Fruit fly (Drosophila melanogaster) whole organism, embryonic: ENCODE data around the gene CG1552.

ENCODE experiments used
- Asciz ChIP-seq: fragments of 200-800 bp; sonication (Bioruptor generic); optimal IDR thresholded peaks from 2 replicates; lab custom pipeline; 2017; ENCODE audit warnings: missing biosample characterization, mild to moderate bottlenecking, missing genetic modification characterization, missing genetic modification reagents
- Atf3 ChIP-seq: fragments of 200-800 bp; sonication (Bioruptor generic); optimal IDR thresholded peaks from 3 replicates; lab custom pipeline; 2016; ENCODE audit warnings: missing biosample characterization, missing genetic modification characterization
- Bdp1 ChIP-seq: fragments of 200-800 bp; sonication (Bioruptor generic); optimal IDR thresholded peaks from 3 replicates; lab custom pipeline; 2016; ENCODE audit warnings: missing biosample characterization, missing genetic modification characterization
- CG12219 ChIP-seq: fragments of 200-800 bp; sonication (Bioruptor generic); optimal IDR thresholded peaks from 3 replicates; lab custom pipeline; 2018; ENCODE audit warnings: missing biosample characterization, mild to moderate bottlenecking, missing genetic modification characterization
- CG13287 ChIP-seq: fragments of 200-800 bp; sonication (Bioruptor generic); IDR thresholded peaks from 2 replicates; pipeline ENCODE4 v1.3.6; 2022; ENCODE audit warnings: missing biosample characterization, missing genetic modification characterization; ENCODE audit not compliant: partially characterized antibody
- CG14710 ChIP-seq: fragments of 200-800 bp; sonication (Bioruptor generic); optimal IDR thresholded peaks from 3 replicates; lab custom pipeline; 2019; ENCODE audit warnings: missing biosample characterization, mild to moderate bottlenecking, missing genetic modification characterization, moderate library complexity
- CG16815 ChIP-seq: fragments of 200-800 bp; sonication (Bioruptor generic); optimal IDR thresholded peaks from 3 replicates; lab custom pipeline; 2017; ENCODE audit warnings: missing biosample characterization, mild to moderate bottlenecking, missing genetic modification characterization
- CG17802 ChIP-seq: fragments of 200-800 bp; sonication (Bioruptor generic); optimal IDR thresholded peaks from 2 replicates; lab custom pipeline; 2018; ENCODE audit warnings: missing biosample characterization, mild to moderate bottlenecking, missing genetic modification characterization, moderate library complexity
- CG1792 ChIP-seq: fragments of 200-800 bp; sonication (Bioruptor generic); optimal IDR thresholded peaks from 2 replicates; lab custom pipeline; 2016; ENCODE audit warnings: missing biosample characterization, missing genetic modification characterization
- CG18599 ChIP-seq: fragments of 200-800 bp; sonication (Bioruptor generic); optimal IDR thresholded peaks from 3 replicates; lab custom pipeline; 2017; ENCODE audit warnings: missing biosample characterization, missing genetic modification characterization, mild to moderate bottlenecking, moderate library complexity, missing genetic modification reagents
- CG3163 ChIP-seq: fragments of 200-800 bp; sonication (Bioruptor generic); optimal IDR thresholded peaks from 3 replicates; lab custom pipeline; 2016; ENCODE audit warnings: missing biosample characterization, missing genetic modification characterization
- CG32767 ChIP-seq: fragments of 200-800 bp; sonication (Bioruptor generic); IDR thresholded peaks from 2 replicates; pipeline ENCODE4 v1.3.6; 2022; ENCODE audit warnings: missing biosample characterization, missing genetic modification characterization
- CG8281 ChIP-seq: fragments of 200-800 bp; sonication (Bioruptor generic); optimal IDR thresholded peaks from 2 replicates; lab custom pipeline; 2018; ENCODE audit warnings: missing biosample characterization, mild to moderate bottlenecking, missing genetic modification characterization, moderate library complexity
- D19B ChIP-seq: fragments of 200-800 bp; sonication (Bioruptor generic); optimal IDR thresholded peaks from 2 replicates; lab custom pipeline; 2017; ENCODE audit warnings: missing biosample characterization, mild to moderate bottlenecking, missing genetic modification characterization
- Drgx ChIP-seq: fragments of 200-800 bp; sonication (Bioruptor generic); IDR thresholded peaks from 2 replicates; pipeline ENCODE4 v1.3.6; 2022; ENCODE audit warnings: missing biosample characterization, missing genetic modification characterization
- E2f2 ChIP-seq: fragments of 200-800 bp; sonication (Bioruptor generic); IDR thresholded peaks from 2 replicates; pipeline ENCODE4 v1.3.6; 2022; ENCODE audit warnings: missing biosample characterization, missing genetic modification characterization
- HLH4C ChIP-seq: fragments of 200-800 bp; sonication (Bioruptor generic); IDR thresholded peaks from 3 replicates; pipeline ENCODE4 v1.3.6; 2022; ENCODE audit warnings: missing biosample characterization, missing genetic modification characterization; ENCODE audit not compliant: partially characterized antibody
- Hsf ChIP-seq: fragments of 200-800 bp; sonication (Bioruptor generic); optimal IDR thresholded peaks from 3 replicates; lab custom pipeline; 2016; ENCODE audit warnings: missing biosample characterization, missing genetic modification characterization
- Med ChIP-seq: fragments of 200-800 bp; sonication (Bioruptor generic); peaks from one replicate; lab custom pipeline; 2016; ENCODE audit warnings: missing biosample characterization, missing genetic modification characterization, mild to moderate bottlenecking, inconsistent platforms, moderate library complexity
- Six4 ChIP-seq: fragments of 200-800 bp; sonication (Bioruptor generic); optimal IDR thresholded peaks from 2 replicates; lab custom pipeline; 2016; ENCODE audit warnings: missing biosample characterization, missing genetic modification characterization
- TFAM ChIP-seq: fragments of 200-800 bp; sonication (Bioruptor generic); optimal IDR thresholded peaks from 2 replicates; lab custom pipeline; 2017; ENCODE audit warnings: missing biosample characterization, missing genetic modification characterization, inconsistent platforms
- YL-1 ChIP-seq: fragments of 200-800 bp; sonication (Bioruptor generic); optimal IDR thresholded peaks from 3 replicates; lab custom pipeline; 2017; ENCODE audit warnings: missing biosample characterization, mild to moderate bottlenecking, missing genetic modification characterization
- abd-A ChIP-seq: fragments of 200-800 bp; sonication (Bioruptor generic); optimal IDR thresholded peaks from 3 replicates; lab custom pipeline; 2019; ENCODE audit warnings: missing biosample characterization, mild to moderate bottlenecking, missing genetic modification characterization, moderate library complexity
- ase ChIP-seq: fragments of 200-800 bp; sonication (Bioruptor generic); IDR thresholded peaks from 3 replicates; pipeline ENCODE4 v1.3.6; 2022; ENCODE audit warnings: missing biosample characterization, missing genetic modification characterization
- fd3F ChIP-seq: fragments of 200-800 bp; sonication (Bioruptor generic); optimal IDR thresholded peaks from 2 replicates; lab custom pipeline; 2018; ENCODE audit warnings: missing biosample characterization, mild to moderate bottlenecking, missing genetic modification characterization, moderate library complexity
- fd96Cb ChIP-seq: fragments of 200-800 bp; sonication (Bioruptor generic); optimal IDR thresholded peaks from 2 replicates; lab custom pipeline; 2018; ENCODE audit warnings: missing biosample characterization, mild to moderate bottlenecking, missing genetic modification characterization, moderate library complexity
- lov ChIP-seq, 2 experiments: fragments of 200-800 bp in 1 of 2; fragments of >200 bp in 1 of 2; sonication (Bioruptor generic) in 1 of 2; IDR thresholded peaks in 1 of 2; optimal IDR thresholded peaks in 1 of 2; 2 replicates in 1 of 2; 3 replicates in 1 of 2; pipeline versions ENCODE4 v1.3.6 to Lab custom; 2017 to 2022; ENCODE audit warnings: missing biosample characterization in 1 of 2, missing genetic modification characterization in 1 of 2
- maf-S ChIP-seq: fragments of 200-800 bp; sonication (Bioruptor generic); optimal IDR thresholded peaks from 2 replicates; lab custom pipeline; 2016; ENCODE audit warnings: missing biosample characterization, missing genetic modification characterization
- nerfin-1 ChIP-seq: fragments of 200-800 bp; sonication (Bioruptor generic); optimal IDR thresholded peaks from 3 replicates; lab custom pipeline; 2019; ENCODE audit warnings: missing biosample characterization, mild to moderate bottlenecking, missing genetic modification characterization, moderate library complexity
- nmo ChIP-seq: fragments of 200-800 bp; sonication (Bioruptor generic); optimal IDR thresholded peaks from 2 replicates; lab custom pipeline; 2018; ENCODE audit warnings: missing biosample characterization, mild to moderate bottlenecking, missing genetic modification characterization, moderate library complexity
- odd ChIP-seq: fragments of 200-800 bp; sonication (Bioruptor generic); optimal IDR thresholded peaks from 2 replicates; lab custom pipeline; 2017; ENCODE audit warnings: missing biosample characterization, mild to moderate bottlenecking, missing genetic modification characterization
- p53 ChIP-seq: fragments of 200-800 bp; sonication (Bioruptor generic); optimal IDR thresholded peaks from 2 replicates; lab custom pipeline; 2016; ENCODE audit warnings: missing biosample characterization, missing genetic modification characterization
- pb ChIP-seq: fragments of 200-800 bp; sonication (Bioruptor generic); optimal IDR thresholded peaks from 3 replicates; lab custom pipeline; 2016; ENCODE audit warnings: missing biosample characterization, missing genetic modification characterization
- peb ChIP-seq: fragments of 200-800 bp; sonication (Bioruptor generic); IDR thresholded peaks from 2 replicates; pipeline ENCODE4 v1.3.6; 2022; ENCODE audit warnings: missing biosample characterization, missing genetic modification characterization
- row ChIP-seq: fragments of 200-800 bp; sonication (Bioruptor generic); IDR thresholded peaks from 3 replicates; pipeline ENCODE4 v1.3.6; 2022; ENCODE audit warnings: missing biosample characterization, missing genetic modification characterization
- wdn ChIP-seq: fragments of 200-800 bp; sonication (Bioruptor generic); IDR thresholded peaks from 2 replicates; pipeline ENCODE4 v1.3.6; 2022; ENCODE audit warnings: missing biosample characterization, missing genetic modification characterization
- zen ChIP-seq: fragments of 200-800 bp; sonication (Bioruptor generic); optimal IDR thresholded peaks from 3 replicates; lab custom pipeline; 2018; ENCODE audit warnings: missing biosample characterization, mild to moderate bottlenecking, missing genetic modification characterization, moderate library complexity

CG1552 gene

dm6 chrX:11081242-11081641 is 27.9 kb upstream of the CG1552 start (continued):
- no peak for TF ChIP-seq wdn (GFP tag; lab: Robert Waterston, UW)
- TF ChIP-seq HLH4C (GFP tag; lab: Robert Waterston, UW) = no peak
- no peak for TF ChIP-seq CG1792 (GFP tag; lab: Kevin White, UChicago)
- no peak for TF ChIP-seq p53 (GFP tag; lab: Kevin White, UChicago)
- TF ChIP-seq CG8281 = no peak
- peak; percentile 20 for TF ChIP-seq CG14710 (tag; lab: Kevin White, UChicago)
- no peak for TF ChIP-seq lov (optimal IDR thresholded peaks at IDR 0.05; lab: Kevin White, UChicago)
- TF ChIP-seq lov (GFP tag; IDR thresholded peaks at IDR 0.05; lab: Robert Waterston, UW) = no peak
- no peak for TF ChIP-seq maf-S (GFP tag; lab: Kevin White, UChicago)
- TF ChIP-seq abd-A (tag; lab: Kevin White, UChicago) = no peak
- TF ChIP-seq YL-1 = no peak
- no peak for TF ChIP-seq odd (GFP tag; lab: Kevin White, UChicago)
- TF ChIP-seq Bdp1 (GFP tag; lab: Kevin White, UChicago) = no peak
- peak; percentile 31 for TF ChIP-seq fd3F (GFP tag; lab: Kevin White, UChicago)

- no peak for TF ChIP-seq Drgx (GFP tag; lab: Robert Waterston, UW)
- TF ChIP-seq CG12219 = no peak
- TF ChIP-seq CG32767 (GFP tag; lab: Robert Waterston, UW) = no peak
- peak; percentile 30 for TF ChIP-seq Med (GFP tag; lab: Kevin White, UChicago)
- TF ChIP-seq TFAM = no peak
- no peak for TF ChIP-seq CG17802
- peak; percentile 28; the same call in 1 of the 3 replicates for TF ChIP-seq row
- TF ChIP-seq nmo (GFP tag; lab: Kevin White, UChicago) = no peak
- TF ChIP-seq Asciz (GFP tag; lab: Kevin White, UChicago) = no peak
- no peak for TF ChIP-seq ase (GFP tag; lab: Robert Waterston, UW)
- TF ChIP-seq Six4 (GFP tag; lab: Kevin White, UChicago) = no peak
- TF ChIP-seq CG18599 = no peak
- TF ChIP-seq D19B (GFP tag; lab: Kevin White, UChicago) = peak; percentile 76
- TF ChIP-seq nerfin-1 (tag; lab: Kevin White, UChicago) = no peak
These were observed 12.9 kb upstream of the CG1552 start, which contains the start of gene CG15203 for dm6 chrX:11066252-11066651. Gene CG15203, plus strand, starts transcription at chrX:11066552.

dm6 chrX:11063070-11063469 is 9.7 kb upstream of the CG1552 start, which contains the start of gene CG1537:
Gene CG1537, minus strand, starts transcription at chrX:11063170.
- TF ChIP-seq fd96Cb (tag; lab: Kevin White, UChicago) (no peak), E2f2 (GFP tag; lab: Robert Waterston, UW) (no peak), Atf3 (GFP tag; lab: Kevin White, UChicago) (no peak), CG13287 (GFP tag; lab: Robert Waterston, UW) (no peak), zen (no peak), CG16815 (GFP tag; lab: Kevin White, UChicago) (no peak), CG3163 (no peak), pb (GFP tag; lab: Kevin White, UChicago) (no peak), Hsf (no peak), peb (no peak), CG14710 (tag; lab: Kevin White, UChicago) (no peak)
